Fruit fly (Drosophila melanogaster) whole organism, wandering third instar larva: Measurements from ENCODE around the gene VGlut.
A peak's percentile ranks its signal among the peaks of the same experiment; 100 is the strongest.

ENCODE experiments used
- Abd-B ChIP-seq: fragments of >200 bp; optimal IDR thresholded peaks from 2 replicates; lab custom pipeline; 2017; ENCODE audit warnings: missing biosample characterization, missing genetic modification characterization
- CG32264 ChIP-seq: fragments of 200-800 bp; sonication (Bioruptor generic); optimal IDR thresholded peaks from 2 replicates; lab custom pipeline; 2016; ENCODE audit warnings: missing biosample characterization, missing genetic modification characterization
- CG9705 ChIP-seq: fragments of 200-800 bp; sonication (Bioruptor generic); optimal IDR thresholded peaks from 2 replicates; lab custom pipeline; 2018; ENCODE audit warnings: missing biosample characterization, mild to moderate bottlenecking, missing genetic modification characterization
- CrebA ChIP-seq: fragments of 200-800 bp; sonication (Bioruptor generic); optimal IDR thresholded peaks from 2 replicates; lab custom pipeline; 2016; ENCODE audit warnings: missing biosample characterization, mild to moderate bottlenecking, missing genetic modification characterization, borderline replicate concordance
- Dfd ChIP-seq: fragments of >200 bp; optimal IDR thresholded peaks from 2 replicates; lab custom pipeline; 2017; ENCODE audit warnings: missing biosample characterization, missing genetic modification characterization
- Dif ChIP-seq: fragments of 200-275, 200-300 bp; sonication (Bioruptor generic); optimal IDR thresholded peaks from 2 replicates; lab custom pipeline; 2018; ENCODE audit warnings: missing biosample characterization, missing genetic modification characterization; ENCODE audit not compliant: partially characterized antibody
- GATAd ChIP-seq: sonication (Bioruptor generic); optimal IDR thresholded peaks from 2 replicates; lab custom pipeline; 2016; ENCODE audit warnings: missing biosample characterization, missing genetic modification characterization
- HLH106 ChIP-seq: fragments of 200-800 bp; optimal IDR thresholded peaks from 3 replicates; lab custom pipeline; 2019; ENCODE audit warnings: missing biosample characterization, mild to moderate bottlenecking, missing genetic modification characterization, moderate library complexity
- Hnf4 ChIP-seq: fragments of 200-800 bp; sonication (Bioruptor generic); optimal IDR thresholded peaks from 2 replicates; lab custom pipeline; 2016; ENCODE audit warnings: missing biosample characterization, mild to moderate bottlenecking, missing genetic modification characterization
- Hr78 ChIP-seq: fragments of >200 bp; optimal IDR thresholded peaks from 2 replicates; lab custom pipeline; 2017; ENCODE audit warnings: missing biosample characterization, missing genetic modification characterization
- Hr83 ChIP-seq: fragments of 200-300 bp; sonication (Bioruptor generic); optimal IDR thresholded peaks from 2 replicates; lab custom pipeline; 2016; ENCODE audit warnings: missing biosample characterization, mild to moderate bottlenecking, missing genetic modification characterization, moderate library complexity; ENCODE audit not compliant: poor library complexity, severe bottlenecking
- Jra ChIP-seq: sonication (Bioruptor generic); optimal IDR thresholded peaks from 2 replicates; lab custom pipeline; 2016; ENCODE audit warnings: missing biosample characterization, missing genetic modification characterization
- Mio ChIP-seq: sonication (Bioruptor generic); optimal IDR thresholded peaks from 2 replicates; lab custom pipeline; 2016; ENCODE audit warnings: missing biosample characterization, missing genetic modification characterization
- Myc ChIP-seq: fragments of >200 bp; optimal IDR thresholded peaks from 2 replicates; lab custom pipeline; 2017
- N ChIP-seq: fragments of >200 bp; optimal IDR thresholded peaks from 2 replicates; lab custom pipeline; 2018; ENCODE audit warnings: missing biosample characterization, missing external identifiers, missing genetic modification characterization
- OdsH ChIP-seq: fragments of 200-800 bp; sonication (Bioruptor generic); optimal IDR thresholded peaks from 2 replicates; lab custom pipeline; 2016; ENCODE audit warnings: missing biosample characterization, mild to moderate bottlenecking, missing genetic modification characterization
- Rel ChIP-seq, 2 experiments: fragments of 200-800 bp; sonication (Bioruptor generic) in 1 of 2; optimal IDR thresholded peaks; 2 replicates in 1 of 2; 3 replicates in 1 of 2; lab custom pipeline; 2016 to 2019; ENCODE audit warnings: mild to moderate bottlenecking in 2 of 2, missing biosample characterization in 2 of 2, missing genetic modification characterization in 2 of 2, moderate library complexity in 1 of 2
- Sp1 ChIP-seq: fragments of 200-800 bp; sonication (Bioruptor generic); optimal IDR thresholded peaks from 3 replicates; lab custom pipeline; 2019; ENCODE audit warnings: missing biosample characterization, mild to moderate bottlenecking, missing genetic modification characterization, moderate library complexity
- Vsx2 ChIP-seq: fragments of 200-300, 225-300 bp; sonication (Bioruptor generic); optimal IDR thresholded peaks from 2 replicates; lab custom pipeline; 2018; ENCODE audit warnings: missing biosample characterization, missing genetic modification characterization; ENCODE audit not compliant: partially characterized antibody
- br ChIP-seq: fragments of 200-800 bp; sonication (Bioruptor generic); optimal IDR thresholded peaks from 2 replicates; lab custom pipeline; 2016; ENCODE audit warnings: missing biosample characterization, missing genetic modification characterization
- brk ChIP-seq: fragments of 200-800 bp; sonication (Bioruptor generic); optimal IDR thresholded peaks from 2 replicates; lab custom pipeline; 2016; ENCODE audit warnings: missing biosample characterization, mild to moderate bottlenecking, missing genetic modification characterization
- dl ChIP-seq, 2 experiments: fragments of 175-275, 200-275 bp in 1 of 2; fragments of 200-275 bp in 1 of 2; sonication (Bioruptor generic); optimal IDR thresholded peaks; lab custom pipeline; 2018; ENCODE audit warnings: mild to moderate bottlenecking in 2 of 2, missing biosample characterization in 2 of 2, missing genetic modification characterization in 2 of 2, moderate library complexity in 2 of 2; ENCODE audit not compliant: partially characterized antibody in 2 of 2, insufficient read depth in 1 of 2
- dmrt93B ChIP-seq: fragments of 200-800 bp; sonication (Bioruptor generic); optimal IDR thresholded peaks from 2 replicates; lab custom pipeline; 2018; ENCODE audit warnings: missing biosample characterization, mild to moderate bottlenecking, missing genetic modification characterization
- dsf ChIP-seq: sonication (Bioruptor generic); optimal IDR thresholded peaks from 2 replicates; lab custom pipeline; 2016; ENCODE audit warnings: missing biosample characterization, missing genetic modification characterization, borderline replicate concordance
- ey ChIP-seq: fragments of 200-800 bp; sonication (Bioruptor generic); optimal IDR thresholded peaks from 2 replicates; lab custom pipeline; 2016; ENCODE audit warnings: missing biosample characterization, missing genetic modification characterization
- foxo ChIP-seq, 2 experiments: fragments of 200-800 bp; sonication (Bioruptor generic); optimal IDR thresholded peaks; 2 replicates in 1 of 2; 3 replicates in 1 of 2; lab custom pipeline; 2016 to 2017; ENCODE audit warnings: missing biosample characterization in 2 of 2, missing genetic modification characterization in 2 of 2
- fru ChIP-seq: fragments of 200-800 bp; sonication (Bioruptor generic); optimal IDR thresholded peaks from 3 replicates; lab custom pipeline; 2016; ENCODE audit warnings: missing biosample characterization, mild to moderate bottlenecking, missing genetic modification characterization
- h ChIP-seq: fragments of 200-800 bp; sonication (Bioruptor generic); optimal IDR thresholded peaks from 3 replicates; lab custom pipeline; 2016; ENCODE audit warnings: missing biosample characterization, mild to moderate bottlenecking, missing genetic modification characterization
- jim ChIP-seq: fragments of 175-275, 200-325 bp; sonication (Bioruptor generic); optimal IDR thresholded peaks from 2 replicates; lab custom pipeline; 2016; ENCODE audit warnings: missing biosample characterization, mild to moderate bottlenecking, missing genetic modification characterization
- lola ChIP-seq: fragments of >200 bp; optimal IDR thresholded peaks from 2 replicates; lab custom pipeline; 2017; ENCODE audit warnings: missing biosample characterization, missing genetic modification characterization
- pan ChIP-seq: fragments of >200 bp; optimal IDR thresholded peaks from 2 replicates; lab custom pipeline; 2017
- psq ChIP-seq: fragments of 200-800 bp; sonication (Bioruptor generic); optimal IDR thresholded peaks from 3 replicates; lab custom pipeline; 2017; ENCODE audit warnings: missing biosample characterization, mild to moderate bottlenecking, missing genetic modification characterization, moderate library complexity
- rgr ChIP-seq: fragments of 200-800 bp; sonication (Bioruptor generic); optimal IDR thresholded peaks from 3 replicates; lab custom pipeline; 2016; ENCODE audit warnings: missing biosample characterization, mild to moderate bottlenecking, missing genetic modification characterization
- sage ChIP-seq: fragments of 200-800 bp; sonication (Bioruptor generic); optimal IDR thresholded peaks from 2 replicates; lab custom pipeline; 2016; ENCODE audit warnings: missing biosample characterization, mild to moderate bottlenecking, missing genetic modification characterization
- sv ChIP-seq: fragments of 200-800 bp; sonication (Bioruptor generic); optimal IDR thresholded peaks from 3 replicates; lab custom pipeline; 2016; ENCODE audit warnings: missing biosample characterization, missing genetic modification characterization
- tai ChIP-seq: sonication (Bioruptor generic); optimal IDR thresholded peaks from 2 replicates; lab custom pipeline; 2016; ENCODE audit warnings: missing biosample characterization, missing genetic modification characterization
- usp ChIP-seq: fragments of >200 bp; optimal IDR thresholded peaks from 2 replicates; lab custom pipeline; 2017; ENCODE audit warnings: missing biosample characterization, missing genetic modification characterization
- woc ChIP-seq: sonication (Bioruptor generic); optimal IDR thresholded peaks from 2 replicates; lab custom pipeline; 2016; ENCODE audit warnings: missing biosample characterization, mild to moderate bottlenecking, missing genetic modification characterization

VGlut gene

DNA sequence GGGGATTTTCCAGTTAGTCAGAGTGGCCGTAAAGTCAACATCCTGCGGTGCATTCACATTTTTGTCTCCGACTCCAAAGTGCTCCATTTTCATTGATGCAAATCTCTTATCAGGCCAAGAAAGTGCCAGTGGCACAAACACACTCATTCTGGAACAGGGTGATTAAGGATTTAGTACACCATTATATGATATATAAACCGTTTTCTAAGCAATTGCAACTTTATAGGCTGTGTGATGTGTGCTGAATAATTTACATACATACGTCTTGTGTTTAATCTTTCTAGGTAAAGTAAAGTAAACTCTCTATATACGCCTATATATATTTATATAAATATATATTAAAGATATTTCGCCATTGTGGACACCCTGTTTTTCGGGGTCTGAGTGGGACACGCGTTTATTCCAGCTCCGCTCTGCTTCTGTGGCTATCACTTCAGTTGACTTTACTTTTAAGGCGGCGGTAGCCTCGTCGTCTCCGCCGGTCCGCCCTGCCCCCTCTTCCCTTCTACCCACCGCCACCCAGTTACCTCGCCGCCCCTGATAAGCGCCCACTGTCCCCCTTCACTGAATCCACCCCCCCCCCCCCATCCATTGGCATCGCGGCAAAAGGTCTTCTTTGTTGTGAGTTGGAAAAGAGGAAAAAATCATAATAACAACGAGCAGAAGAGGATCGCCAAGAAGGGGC, 32.9 kb downstream of the VGlut start:
- TF ChIP-seq Hr78 (GFP tag; lab: Kevin White, UChicago), result no peak
- peak; percentile 17 for TF ChIP-seq OdsH (GFP tag; lab: Kevin White, UChicago)
- TF ChIP-seq tai (GFP tag; lab: Kevin White, UChicago), result no peak
- peak; percentile 4 for TF ChIP-seq br (GFP tag; lab: Kevin White, UChicago)
- no peak for TF ChIP-seq psq
- no peak for TF ChIP-seq sv (GFP tag; lab: Kevin White, UChicago)
- no peak for TF ChIP-seq Abd-B (GFP tag; lab: Kevin White, UChicago)
- TF ChIP-seq HLH106 (tag; lab: Kevin White, UChicago), result peak; percentile 50
- no peak for TF ChIP-seq Myc (lab: Kevin White, UChicago)
- no peak for TF ChIP-seq foxo (GFP tag; optimal IDR thresholded peaks at IDR 0.05; lab: Kevin White, UChicago)
- no peak for TF ChIP-seq Rel (GFP tag; optimal IDR thresholded peaks at IDR 0.05; lab: Kevin White, UChicago)
- TF ChIP-seq Rel (tag; optimal IDR thresholded peaks at IDR 0.05; lab: Kevin White, UChicago), result peak; percentile 22
- TF ChIP-seq Sp1, result peak; percentile 52

DNA sequence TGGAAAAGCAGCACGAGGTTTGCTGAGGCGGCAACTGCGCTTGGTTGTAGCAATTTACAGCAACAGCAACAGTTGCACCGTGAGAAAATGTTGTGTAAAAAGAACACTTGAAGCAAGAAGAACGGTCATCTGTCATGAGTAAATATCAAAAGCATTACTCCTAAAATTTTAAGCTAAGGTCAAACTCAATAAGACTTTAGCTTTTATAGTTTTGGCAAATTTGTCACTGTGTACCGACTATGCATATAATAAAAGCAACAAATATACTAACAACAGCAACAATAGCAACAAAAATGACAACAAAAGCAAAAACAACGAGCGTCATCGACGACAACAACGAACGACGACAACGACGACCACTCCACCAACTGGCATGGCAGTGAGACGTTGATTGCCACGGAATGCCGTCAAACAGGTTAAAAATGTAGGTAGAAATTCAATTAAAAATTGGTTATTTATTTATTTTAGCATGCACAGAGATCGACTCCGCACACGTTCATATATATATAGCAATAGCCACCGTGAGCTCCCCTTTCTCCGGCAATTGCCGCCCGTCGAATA, 33.5 kb downstream of the VGlut start:
- TF ChIP-seq Hr83 (GFP tag; lab: Kevin White, UChicago) (peak; percentile 36), jim (GFP tag; lab: Kevin White, UChicago) (no peak), CrebA (GFP tag; lab: Kevin White, UChicago) (no peak), lola (GFP tag; lab: Kevin White, UChicago) (no peak), foxo (GFP tag; optimal IDR thresholded peaks at IDR 0.05; lab: Kevin White, UChicago) (peak; percentile 10 to 88), dmrt93B (peak; percentile 76), dl (GFP tag; optimal IDR thresholded peaks at IDR 0.05; lab: Kevin White, UChicago; ENCODE audit: insufficient read depth in 1 of 2, partially characterized antibody in 2 of 2) (no peak), Dif (GFP tag; lab: Kevin White, UChicago) (peak; percentile 7), Myc (lab: Kevin White, UChicago) (no peak), tai (GFP tag; lab: Kevin White, UChicago) (peak; percentile 78), sv (GFP tag; lab: Kevin White, UChicago) (peak; percentile 63), Dfd (no peak), brk (GFP tag; lab: Kevin White, UChicago) (peak; percentile 46), Jra (GFP tag; lab: Kevin White, UChicago) (peak; percentile 63), Hr78 (GFP tag; lab: Kevin White, UChicago) (no peak), ey (GFP tag; lab: Kevin White, UChicago) (peak; percentile 89), rgr (GFP tag; lab: Kevin White, UChicago) (peak; percentile 89), CG9705 (GFP tag; lab: Kevin White, UChicago) (peak; percentile 79), usp (GFP tag; lab: Kevin White, UChicago) (no peak), OdsH (GFP tag; lab: Kevin White, UChicago) (peak; percentile 84), sage (GFP tag; lab: Kevin White, UChicago) (peak; percentile 76), Mio (GFP tag; lab: Kevin White, UChicago) (peak; percentile 45), CG32264 (GFP tag; lab: Kevin White, UChicago) (peak; percentile 79), dsf (GFP tag; lab: Kevin White, UChicago) (no peak), pan (lab: Kevin White, UChicago) (no peak), Rel (GFP tag; optimal IDR thresholded peaks at IDR 0.05; lab: Kevin White, UChicago) (no peak), Rel (tag; optimal IDR thresholded peaks at IDR 0.05; lab: Kevin White, UChicago) (peak; percentile 56), GATAd (GFP tag; lab: Kevin White, UChicago) (peak; percentile 52), Vsx2 (GFP tag; lab: Kevin White, UChicago) (peak; percentile 17), Hnf4 (GFP tag; lab: Kevin White, UChicago) (peak; percentile 86), woc (GFP tag; lab: Kevin White, UChicago) (peak; percentile 74), h (GFP tag; lab: Kevin White, UChicago) (peak; percentile 91), N (GFP tag; lab: Kevin White, UChicago) (no peak), Sp1 (peak; percentile 86), psq (peak; percentile 72), fru (GFP tag; lab: Kevin White, UChicago) (peak; percentile 89), HLH106 (tag; lab: Kevin White, UChicago) (peak; percentile 91), Abd-B (GFP tag; lab: Kevin White, UChicago) (no peak), br (GFP tag; lab: Kevin White, UChicago) (peak; percentile 89)
